Fruit fly (Drosophila melanogaster) whole organism, embryonic: ENCODE results near the gene Spn75F.

Experiments
- Antp ChIP-seq: fragments of 200-800 bp; sonication (Bioruptor generic); optimal IDR thresholded peaks from 3 replicates; lab custom pipeline; 2016; ENCODE audit warnings: missing biosample characterization, missing genetic modification characterization
- Bteb2 ChIP-seq: fragments of 200-800 bp; sonication (Bioruptor generic); optimal IDR thresholded peaks from 2 replicates; lab custom pipeline; 2016; ENCODE audit warnings: missing biosample characterization, missing genetic modification characterization
- CG12391 ChIP-seq: fragments of 200-800 bp; sonication (Bioruptor generic); optimal IDR thresholded peaks from 3 replicates; lab custom pipeline; 2018; ENCODE audit warnings: missing biosample characterization, mild to moderate bottlenecking, missing genetic modification characterization, moderate library complexity
- CG12744 ChIP-seq: fragments of 200-800 bp; sonication (Bioruptor generic); optimal IDR thresholded peaks from 2 replicates; lab custom pipeline; 2016; ENCODE audit warnings: missing biosample characterization, missing genetic modification characterization
- CG13424 ChIP-seq: fragments of 200-800 bp; sonication (Bioruptor generic); optimal IDR thresholded peaks from 2 replicates; lab custom pipeline; 2019; ENCODE audit warnings: missing biosample characterization, mild to moderate bottlenecking, missing genetic modification characterization, moderate library complexity
- CG14710 ChIP-seq: fragments of 200-800 bp; sonication (Bioruptor generic); optimal IDR thresholded peaks from 3 replicates; lab custom pipeline; 2019; ENCODE audit warnings: missing biosample characterization, mild to moderate bottlenecking, missing genetic modification characterization, moderate library complexity
- CG15479 ChIP-seq: fragments of 200-800 bp; sonication (Bioruptor generic); optimal IDR thresholded peaks from 3 replicates; lab custom pipeline; 2019; ENCODE audit warnings: missing biosample characterization, mild to moderate bottlenecking, missing genetic modification characterization, moderate library complexity
- CG15514 ChIP-seq: fragments of 200-800 bp; sonication (Bioruptor generic); optimal IDR thresholded peaks from 3 replicates; lab custom pipeline; 2017; ENCODE audit warnings: missing biosample characterization, missing genetic modification characterization, mild to moderate bottlenecking, moderate library complexity, missing genetic modification reagents
- CG15601 ChIP-seq: fragments of 200-800 bp; sonication (Bioruptor generic); optimal IDR thresholded peaks from 3 replicates; lab custom pipeline; 2019; ENCODE audit warnings: missing biosample characterization, mild to moderate bottlenecking, missing genetic modification characterization, moderate library complexity
- CG18599 ChIP-seq: fragments of 200-800 bp; sonication (Bioruptor generic); optimal IDR thresholded peaks from 3 replicates; lab custom pipeline; 2017; ENCODE audit warnings: missing biosample characterization, missing genetic modification characterization, mild to moderate bottlenecking, moderate library complexity, missing genetic modification reagents
- CG2116 ChIP-seq: fragments of 200-800 bp; sonication (Bioruptor generic); optimal IDR thresholded peaks from 3 replicates; lab custom pipeline; 2018; ENCODE audit warnings: missing biosample characterization, mild to moderate bottlenecking, missing genetic modification characterization
- CG2199 ChIP-seq: fragments of 200-800 bp; sonication (Bioruptor generic); IDR thresholded peaks from 3 replicates; pipeline ENCODE4 v1.3.6; 2022; ENCODE audit warnings: missing biosample characterization, missing genetic modification characterization
- CG2712 ChIP-seq: fragments of 200-800 bp; optimal IDR thresholded peaks from 3 replicates; lab custom pipeline; 2019; ENCODE audit warnings: missing biosample characterization, mild to moderate bottlenecking, missing genetic modification characterization, moderate library complexity
- CG33213 ChIP-seq: fragments of 200-800 bp; sonication (Bioruptor generic); optimal IDR thresholded peaks from 3 replicates; lab custom pipeline; 2016; ENCODE audit warnings: missing biosample characterization, missing genetic modification characterization
- CG34376 ChIP-seq: fragments of 200-800 bp; sonication (Bioruptor generic); optimal IDR thresholded peaks from 2 replicates; lab custom pipeline; 2018; ENCODE audit warnings: missing biosample characterization, mild to moderate bottlenecking, missing genetic modification characterization
- CG34422 ChIP-seq: fragments of 200-800 bp; sonication (Bioruptor generic); IDR thresholded peaks from 3 replicates; pipeline ENCODE4 v1.3.6; 2022; ENCODE audit warnings: missing biosample characterization, missing genetic modification characterization
- CG42726 ChIP-seq: fragments of 200-800 bp; sonication (Bioruptor generic); IDR thresholded peaks from 2 replicates; pipeline ENCODE4 v1.3.6; 2022; ENCODE audit warnings: missing biosample characterization, missing genetic modification characterization; ENCODE audit not compliant: partially characterized antibody
- CG4282 ChIP-seq: fragments of 200-800 bp; sonication (Bioruptor generic); optimal IDR thresholded peaks from 2 replicates; lab custom pipeline; 2016; ENCODE audit warnings: missing biosample characterization, missing genetic modification characterization
- CG6254 ChIP-seq: fragments of 200-800 bp; sonication (Bioruptor generic); optimal IDR thresholded peaks from 3 replicates; lab custom pipeline; 2017; ENCODE audit warnings: mild to moderate bottlenecking, missing biosample characterization, missing genetic modification reagents, missing genetic modification characterization
- CG6689 ChIP-seq: fragments of 200-800 bp; sonication (Bioruptor generic); IDR thresholded peaks from 2 replicates; pipeline ENCODE4 v1.3.6; 2022; ENCODE audit warnings: missing biosample characterization, missing genetic modification characterization
- CG6791 ChIP-seq: fragments of 200-800 bp; sonication (Bioruptor generic); IDR thresholded peaks from 3 replicates; pipeline ENCODE4 v1.3.6; 2022; ENCODE audit warnings: missing biosample characterization, missing genetic modification characterization; ENCODE audit not compliant: partially characterized antibody
- CG8478 ChIP-seq: fragments of >200 bp; optimal IDR thresholded peaks from 2 replicates; lab custom pipeline; 2018
- CTCF ChIP-seq: fragments of 200-800 bp; sonication (Bioruptor generic); optimal IDR thresholded peaks from 2 replicates; lab custom pipeline; 2017; ENCODE audit warnings: missing biosample characterization, mild to moderate bottlenecking, missing genetic modification characterization, moderate library complexity
- CoRest ChIP-seq: fragments of 200-800 bp; sonication (Bioruptor generic); optimal IDR thresholded peaks from 3 replicates; lab custom pipeline; 2018; ENCODE audit warnings: missing biosample characterization, mild to moderate bottlenecking, missing genetic modification characterization, moderate library complexity
- Dek ChIP-seq: fragments of 200-800 bp; sonication (Bioruptor generic); optimal IDR thresholded peaks from 3 replicates; lab custom pipeline; 2019; ENCODE audit warnings: missing biosample characterization, mild to moderate bottlenecking, missing genetic modification characterization, moderate library complexity
- E2f2 ChIP-seq: fragments of 200-800 bp; sonication (Bioruptor generic); IDR thresholded peaks from 2 replicates; pipeline ENCODE4 v1.3.6; 2022; ENCODE audit warnings: missing biosample characterization, missing genetic modification characterization
- Eip74EF ChIP-seq, 2 experiments: fragments of 200-800 bp in 1 of 2; fragments of >200 bp in 1 of 2; sonication (Bioruptor generic) in 1 of 2; optimal IDR thresholded peaks; 2 replicates each; lab custom pipeline; 2017 to 2019; ENCODE audit warnings: missing biosample characterization in 2 of 2, missing genetic modification characterization in 2 of 2, mild to moderate bottlenecking in 1 of 2, moderate library complexity in 1 of 2
- GATAe ChIP-seq: fragments of 200-800 bp; sonication (Bioruptor generic); conservative IDR thresholded peaks from 2 replicates; pipeline ENCODE4 v1.3.6; 2022; ENCODE audit warnings: missing biosample characterization, missing genetic modification characterization
- Hmr ChIP-seq: fragments of 200-800 bp; sonication (Bioruptor generic); optimal IDR thresholded peaks from 3 replicates; lab custom pipeline; 2017; ENCODE audit warnings: mild to moderate bottlenecking, missing biosample characterization, missing genetic modification reagents, missing genetic modification characterization
- Jarid2 ChIP-seq: fragments of 200-800 bp; sonication (Bioruptor generic); optimal IDR thresholded peaks from 3 replicates; lab custom pipeline; 2017; ENCODE audit warnings: mild to moderate bottlenecking, missing biosample characterization, missing genetic modification reagents, missing genetic modification characterization
- Lhr ChIP-seq: fragments of 200-800 bp; sonication (Bioruptor generic); optimal IDR thresholded peaks from 3 replicates; lab custom pipeline; 2017; ENCODE audit warnings: mild to moderate bottlenecking, missing biosample characterization, missing genetic modification reagents, missing genetic modification characterization
- Oli ChIP-seq: fragments of 200-800 bp; sonication (Bioruptor generic); optimal IDR thresholded peaks from 2 replicates; lab custom pipeline; 2018; ENCODE audit warnings: missing biosample characterization, mild to moderate bottlenecking, missing genetic modification characterization, moderate library complexity
- Opbp ChIP-seq: fragments of 200-800 bp; sonication (Bioruptor generic); IDR thresholded peaks from 3 replicates; pipeline ENCODE4 v1.3.6; 2022; ENCODE audit warnings: missing biosample characterization, missing genetic modification characterization; ENCODE audit not compliant: partially characterized antibody
- Sry-δ ChIP-seq: fragments of 200-800 bp; sonication (Bioruptor generic); optimal IDR thresholded peaks from 2 replicates; lab custom pipeline; 2016; ENCODE audit warnings: missing biosample characterization, missing genetic modification characterization
- chif ChIP-seq, 2 experiments: fragments of 200-800 bp; sonication (Bioruptor generic); optimal IDR thresholded peaks; 3 replicates each; lab custom pipeline; 2016; ENCODE audit warnings: missing biosample characterization in 2 of 2, missing genetic modification characterization in 2 of 2
- disco-r ChIP-seq: fragments of 200-800 bp; sonication (Bioruptor generic); optimal IDR thresholded peaks from 2 replicates; lab custom pipeline; 2016; ENCODE audit warnings: missing biosample characterization, missing genetic modification characterization
- dpn ChIP-seq, 2 experiments: fragments of 200-800 bp; sonication (Bioruptor generic); optimal IDR thresholded peaks; 3 replicates each; lab custom pipeline; 2016; ENCODE audit warnings: missing biosample characterization in 2 of 2, missing genetic modification characterization in 2 of 2
- dysf ChIP-seq: fragments of 200-800 bp; sonication (Bioruptor generic); IDR thresholded peaks from 3 replicates; pipeline ENCODE4 v1.3.6; 2022; ENCODE audit warnings: missing biosample characterization, missing genetic modification characterization
- gfzf ChIP-seq: fragments of 200-800 bp; sonication (Bioruptor generic); optimal IDR thresholded peaks from 2 replicates; lab custom pipeline; 2016; ENCODE audit warnings: missing biosample characterization, mild to moderate bottlenecking, missing genetic modification characterization, moderate library complexity
- grau ChIP-seq: fragments of 200-800 bp; optimal IDR thresholded peaks from 3 replicates; lab custom pipeline; 2019; ENCODE audit warnings: missing biosample characterization, mild to moderate bottlenecking, missing genetic modification characterization, moderate library complexity
- her ChIP-seq: fragments of 200-800 bp; sonication (Bioruptor generic); optimal IDR thresholded peaks from 2 replicates; lab custom pipeline; 2016; ENCODE audit warnings: missing biosample characterization, missing genetic modification characterization
- ken ChIP-seq: fragments of 200-800 bp; sonication (Bioruptor generic); IDR thresholded peaks from 3 replicates; pipeline ENCODE4 v1.3.6; 2022; ENCODE audit warnings: missing biosample characterization, missing genetic modification characterization
- nmo ChIP-seq: fragments of 200-800 bp; sonication (Bioruptor generic); optimal IDR thresholded peaks from 2 replicates; lab custom pipeline; 2018; ENCODE audit warnings: missing biosample characterization, mild to moderate bottlenecking, missing genetic modification characterization, moderate library complexity
- p53 ChIP-seq: fragments of 200-800 bp; sonication (Bioruptor generic); optimal IDR thresholded peaks from 2 replicates; lab custom pipeline; 2016; ENCODE audit warnings: missing biosample characterization, missing genetic modification characterization
- pho ChIP-seq: fragments of 200-800 bp; sonication (Bioruptor generic); optimal IDR thresholded peaks from 2 replicates; lab custom pipeline; 2016; ENCODE audit warnings: missing biosample characterization, missing genetic modification characterization
- ranshi ChIP-seq: fragments of 200-800 bp; sonication (Bioruptor generic); IDR thresholded peaks from 2 replicates; pipeline ENCODE4 v1.3.6; 2022; ENCODE audit warnings: missing biosample characterization, missing genetic modification characterization
- sens ChIP-seq: fragments of 200-800 bp; sonication (Bioruptor generic); peaks from one replicate; lab custom pipeline; 2016; ENCODE audit warnings: missing biosample characterization, missing genetic modification characterization
- sima ChIP-seq: fragments of 200-800 bp; sonication (Bioruptor generic); optimal IDR thresholded peaks from 2 replicates; lab custom pipeline; 2016; ENCODE audit warnings: missing biosample characterization, missing genetic modification characterization

Gene Spn75F

dm6 chr3L:19140084-19141011 lies 10.9 kb upstream of the Spn75F start (continued):
- TF ChIP-seq Dek (tag; lab: Kevin White, UChicago) (peak; percentile 35), chif (GFP tag; optimal IDR thresholded peaks at IDR 0.05; lab: Kevin White, UChicago) (peak in 1 of 2 experiments; percentile 10), dpn (GFP tag; optimal IDR thresholded peaks at IDR 0.05; lab: Kevin White, UChicago) (peak in 1 of 2 experiments; percentile 3), sens (GFP tag; lab: Kevin White, UChicago) (peak; percentile 66), CG18599 (GFP tag; lab: Kevin White, UChicago) (no peak), GATAe (no peak), CG33213 (GFP tag; lab: Kevin White, UChicago) (peak; percentile 52), CG2199 (GFP tag; lab: Robert Waterston, UW) (peak; percentile 96), sima (no peak), disco-r (no peak), Antp (GFP tag; lab: Kevin White, UChicago) (no peak), CG15514 (GFP tag; lab: Kevin White, UChicago) (peak; percentile 19), CG34422 (no peak), CG8478 (peak; percentile 92), ranshi (GFP tag; lab: Robert Waterston, UW) (no peak), CG34376 (GFP tag; lab: Kevin White, UChicago) (no peak), CG6689 (no peak), CG12391 (tag; lab: Kevin White, UChicago) (peak; percentile 22), CG2116 (GFP tag; lab: Kevin White, UChicago) (peak; percentile 51), E2f2 (peak; percentile 54), CG2712 (tag; lab: Kevin White, UChicago) (peak; percentile 17), Oli (tag; lab: Kevin White, UChicago) (no peak), gfzf (GFP tag; lab: Kevin White, UChicago) (peak; percentile 66), CoRest (tag; lab: Kevin White, UChicago) (peak; percentile 47), Bteb2 (GFP tag; lab: Kevin White, UChicago) (no peak), Eip74EF (GFP tag; optimal IDR thresholded peaks at IDR 0.05; lab: Kevin White, UChicago) (peak in 1 of 2 experiments; percentile 75), CG6791 (GFP tag; lab: Robert Waterston, UW) (peak; percentile 58; the same call in 1 of the 3 replicates), pho (GFP tag; lab: Kevin White, UChicago) (peak; percentile 20), CG15601 (tag; lab: Kevin White, UChicago) (peak; percentile 16), CG14710 (peak; percentile 57), CG12744 (GFP tag; lab: Kevin White, UChicago) (no peak), CG42726 (peak; percentile 79; the same call in 1 of the 2 replicates), CG13424 (no peak), CG15479 (GFP tag; lab: Kevin White, UChicago) (no peak), CG4282 (GFP tag; lab: Kevin White, UChicago) (peak; percentile 18), CTCF (GFP tag; lab: Kevin White, UChicago) (peak; percentile 85), Sry-δ (peak; percentile 38), CG6254 (no peak), her (GFP tag; lab: Kevin White, UChicago) (peak; percentile 29), Lhr (GFP tag; lab: Kevin White, UChicago) (peak; percentile 95), Opbp (GFP tag; lab: Robert Waterston, UW) (peak; percentile 51; the same call in 1 of the 3 replicates), grau (tag; lab: Kevin White, UChicago) (peak; percentile 24), Jarid2 (peak; percentile 34), dysf (no peak), p53 (peak; percentile 45), Hmr (GFP tag; lab: Kevin White, UChicago) (peak; percentile 64), nmo (GFP tag; lab: Kevin White, UChicago) (peak; percentile 44), ken (0 out of 3 replicates have a peak, but pooled peaks have one; percentile 40)
